Fruit fly (Drosophila melanogaster) whole organism, pupa: ENCODE results near the gene Tengl3.
A peak's percentile ranks its signal among the peaks of the same experiment; 100 is the strongest.

Experiments used
- CG10348 ChIP-seq: fragments of 200-800 bp; sonication (Bioruptor generic); IDR thresholded peaks from 2 replicates; pipeline ENCODE4 v1.3.6; 2022; ENCODE audit warnings: missing biosample characterization, missing genetic modification characterization
- CG12605 ChIP-seq: fragments of 200-800 bp; sonication (Bioruptor generic); IDR thresholded peaks from 2 replicates; pipeline ENCODE4 v1.3.6; 2022; ENCODE audit warnings: missing biosample characterization, missing genetic modification characterization
- CG13204 ChIP-seq: fragments of 200-800 bp; sonication (Bioruptor generic); optimal IDR thresholded peaks from 2 replicates; lab custom pipeline; 2018; ENCODE audit warnings: missing biosample characterization, mild to moderate bottlenecking, missing genetic modification characterization, moderate library complexity
- CG14655 ChIP-seq: fragments of 200-800 bp; sonication (Bioruptor generic); optimal IDR thresholded peaks from 3 replicates; lab custom pipeline; 2017; ENCODE audit warnings: mild to moderate bottlenecking, missing biosample characterization, missing genetic modification reagents, missing genetic modification characterization
- CG15710 ChIP-seq: fragments of 200-800 bp; sonication (Bioruptor generic); optimal IDR thresholded peaks from 2 replicates; lab custom pipeline; 2018; ENCODE audit warnings: missing biosample characterization, mild to moderate bottlenecking, missing genetic modification characterization, moderate library complexity
- CG17806 ChIP-seq: fragments of 200-800 bp; sonication (Bioruptor generic); optimal IDR thresholded peaks from 2 replicates; lab custom pipeline; 2018; ENCODE audit warnings: missing biosample characterization, mild to moderate bottlenecking, missing genetic modification characterization, moderate library complexity
- CG32121 ChIP-seq: fragments of 200-800 bp; sonication (Bioruptor generic); IDR thresholded peaks from 2 replicates; pipeline ENCODE4 v1.3.6; 2022; ENCODE audit warnings: missing biosample characterization, missing genetic modification characterization
- CG34367 ChIP-seq: fragments of 200-800 bp; sonication (Bioruptor generic); optimal IDR thresholded peaks from 2 replicates; lab custom pipeline; 2018; ENCODE audit warnings: missing biosample characterization, mild to moderate bottlenecking, missing genetic modification characterization
- CG4496 ChIP-seq: fragments of 200-800 bp; sonication (Bioruptor generic); IDR thresholded peaks from 3 replicates; pipeline ENCODE4 v1.3.6; 2022; ENCODE audit warnings: missing biosample characterization, missing genetic modification characterization
- CG8159 ChIP-seq: fragments of 200-800 bp; sonication (Bioruptor generic); optimal IDR thresholded peaks from 3 replicates; lab custom pipeline; 2018; ENCODE audit warnings: missing biosample characterization, mild to moderate bottlenecking, missing genetic modification characterization, moderate library complexity
- CG8301 ChIP-seq: fragments of 200-800 bp; sonication (Bioruptor generic); optimal IDR thresholded peaks from 2 replicates; lab custom pipeline; 2018; ENCODE audit warnings: missing biosample characterization, mild to moderate bottlenecking, missing genetic modification characterization
- CG9948 ChIP-seq: fragments of 200-800 bp; sonication (Bioruptor generic); optimal IDR thresholded peaks from 2 replicates; lab custom pipeline; 2018; ENCODE audit warnings: missing biosample characterization, mild to moderate bottlenecking, missing genetic modification characterization, moderate library complexity
- D1 ChIP-seq: fragments of 200-800 bp; sonication (Bioruptor generic); optimal IDR thresholded peaks from 2 replicates; lab custom pipeline; 2018; ENCODE audit warnings: missing biosample characterization, mild to moderate bottlenecking, missing genetic modification characterization, moderate library complexity
- EcR ChIP-seq: fragments of 200-800 bp; sonication (Bioruptor generic); optimal IDR thresholded peaks from 3 replicates; lab custom pipeline; 2019; ENCODE audit warnings: missing biosample characterization, missing genetic modification characterization, mild to moderate bottlenecking, moderate library complexity, missing genetic modification reagents
- Ets98B ChIP-seq: fragments of 200-800 bp; sonication (Bioruptor generic); IDR thresholded peaks from 2 replicates; pipeline ENCODE4 v1.3.6; 2022; ENCODE audit warnings: missing biosample characterization, missing genetic modification characterization
- Pif1A ChIP-seq: fragments of 200-800 bp; sonication (Bioruptor generic); optimal IDR thresholded peaks from 3 replicates; lab custom pipeline; 2016; ENCODE audit warnings: missing biosample characterization, missing genetic modification characterization
- Pif1B ChIP-seq: fragments of 200-800 bp; sonication (Bioruptor generic); optimal IDR thresholded peaks from 3 replicates; lab custom pipeline; 2016; ENCODE audit warnings: missing biosample characterization, missing genetic modification characterization
- Snoo ChIP-seq: fragments of 200-800 bp; sonication (Bioruptor generic); optimal IDR thresholded peaks from 3 replicates; lab custom pipeline; 2017; ENCODE audit warnings: missing biosample characterization, mild to moderate bottlenecking, missing genetic modification characterization, inconsistent platforms
- fd96Ca ChIP-seq: fragments of 200-800 bp; sonication (Bioruptor generic); IDR thresholded peaks from 3 replicates; pipeline ENCODE4 v1.3.6; 2022; ENCODE audit warnings: missing biosample characterization, missing genetic modification characterization
- gl ChIP-seq: fragments of 200-800 bp; sonication (Bioruptor generic); optimal IDR thresholded peaks from 2 replicates; lab custom pipeline; 2018; ENCODE audit warnings: missing biosample characterization, mild to moderate bottlenecking, missing genetic modification characterization
- rn ChIP-seq: fragments of 200-800 bp; sonication (Bioruptor generic); IDR thresholded peaks from 2 replicates; pipeline ENCODE4 v1.3.6; 2022; ENCODE audit warnings: missing biosample characterization, missing genetic modification characterization

The Tengl3 gene

DNA sequence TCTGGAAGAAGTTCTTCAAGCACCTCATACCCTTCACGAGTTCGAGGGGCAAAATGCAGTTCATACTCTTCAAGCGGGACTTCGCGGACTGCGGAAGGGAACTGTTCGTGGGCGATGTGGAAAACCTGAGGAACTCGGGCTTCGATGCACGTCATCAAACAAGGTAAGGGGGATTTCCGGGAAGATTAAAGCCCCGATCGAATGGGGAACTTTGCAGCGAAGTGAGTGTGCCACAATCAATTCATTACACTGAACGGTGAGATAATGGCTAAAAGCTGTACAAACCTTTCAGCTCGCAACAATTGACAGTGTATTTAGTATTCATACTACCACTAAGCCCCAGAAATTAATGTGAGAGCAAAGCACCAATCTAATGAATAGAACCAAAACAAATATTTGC, 4.7 kb upstream of the Tengl3 start:
- TF ChIP-seq EcR (GFP tag; lab: Kevin White, UChicago) (no peak), D1 (tag; lab: Kevin White, UChicago) (no peak), CG8159 (tag; lab: Kevin White, UChicago) (no peak), CG34367 (tag; lab: Kevin White, UChicago) (no peak), gl (tag; lab: Kevin White, UChicago) (no peak), CG17806 (tag; lab: Kevin White, UChicago) (no peak)

DNA sequence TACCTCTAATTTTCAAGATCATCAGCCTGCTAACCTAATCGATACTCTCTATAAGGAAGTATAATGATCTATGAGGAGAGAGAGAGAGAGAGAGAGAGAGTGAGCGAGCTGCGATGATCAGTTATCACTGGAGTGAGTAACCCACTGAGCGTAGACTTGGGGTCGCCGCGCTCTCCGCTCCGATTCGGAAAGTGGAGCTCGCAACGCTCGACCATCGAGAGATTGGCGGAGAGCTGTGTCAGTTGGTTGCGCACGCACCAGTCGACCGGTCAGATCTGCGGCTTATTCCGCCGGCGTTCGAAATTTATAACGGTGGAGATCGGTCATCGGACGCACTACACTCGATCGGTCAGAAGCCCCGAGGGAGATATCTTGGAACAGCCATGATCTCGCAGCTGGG, 4.1 kb upstream of the Tengl3 start, which contains the start of gene CG4267:
TSS of gene CG4267 (plus strand) at position 240 of the 400 bp plus-strand sequence.
- no peak for TF ChIP-seq CG14655
- no peak for TF ChIP-seq rn
- TF ChIP-seq CG8301 (tag; lab: Kevin White, UChicago), result no peak
- TF ChIP-seq CG10348 (GFP tag; lab: Robert Waterston, UW), result 0 out of 2 replicates have a peak, but pooled peaks have one; percentile 23
- TF ChIP-seq CG32121 (GFP tag; lab: Robert Waterston, UW), result 0 out of 2 replicates have a peak, but pooled peaks have one; percentile 12
- TF ChIP-seq Pif1B, result no peak
- peak; percentile 74 for TF ChIP-seq EcR (GFP tag; lab: Kevin White, UChicago)
- no peak for TF ChIP-seq CG17806 (tag; lab: Kevin White, UChicago)
- no peak for TF ChIP-seq CG12605
- no peak for TF ChIP-seq CG9948 (tag; lab: Kevin White, UChicago)
- TF ChIP-seq Snoo (tag; lab: Kevin White, UChicago), result no peak
- TF ChIP-seq D1 (tag; lab: Kevin White, UChicago), result no peak
- TF ChIP-seq Ets98B (GFP tag; lab: Robert Waterston, UW), result peak; percentile 20; the same call in 1 of the 2 replicates
- TF ChIP-seq CG15710 (tag; lab: Kevin White, UChicago), result no peak
- TF ChIP-seq CG34367 (tag; lab: Kevin White, UChicago), result no peak
- peak; percentile 52; the same call in 1 of the 3 replicates for TF ChIP-seq fd96Ca
- TF ChIP-seq CG8159 (tag; lab: Kevin White, UChicago), result no peak
- TF ChIP-seq gl (tag; lab: Kevin White, UChicago), result no peak
- TF ChIP-seq CG4496, result peak; percentile 67
- no peak for TF ChIP-seq Pif1A
- TF ChIP-seq CG13204, result no peak

- TF ChIP-seq CG12605, result no peak
- TF ChIP-seq, all 21 proteins: peak for 0
Measured at dm6 chr2L:2240493-2240892, 2.4 kb upstream of the Tengl3 start, which contains the start of gene Tengl1. Gene Tengl1 (minus strand): TSS chr2L:2240593.

DNA sequence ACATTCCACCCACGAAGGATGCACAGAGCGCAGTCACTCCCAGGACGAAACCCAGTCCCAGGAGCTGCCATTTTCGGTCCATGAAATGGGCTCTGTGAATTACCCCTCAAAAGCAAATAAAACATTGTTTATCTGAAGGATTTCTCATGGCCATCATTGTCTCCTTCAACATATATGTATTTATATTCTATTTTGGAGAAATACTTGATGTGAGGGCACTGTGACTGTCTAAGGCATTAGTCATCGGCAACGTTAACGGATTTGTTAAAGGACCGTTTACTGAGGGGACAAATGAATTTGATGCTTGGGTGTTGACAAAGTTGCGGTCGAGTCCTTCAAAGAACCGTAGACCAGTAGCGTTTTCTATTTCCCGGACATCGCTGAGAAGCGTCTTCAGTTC, 1.2 kb upstream of the Tengl3 start, which contains the start of gene Tengl2:
TSS of gene Tengl2 (minus strand) at position 101 of the 400 bp plus-strand sequence.
- TF ChIP-seq CG10348 (GFP tag; lab: Robert Waterston, UW), result no peak

DNA sequence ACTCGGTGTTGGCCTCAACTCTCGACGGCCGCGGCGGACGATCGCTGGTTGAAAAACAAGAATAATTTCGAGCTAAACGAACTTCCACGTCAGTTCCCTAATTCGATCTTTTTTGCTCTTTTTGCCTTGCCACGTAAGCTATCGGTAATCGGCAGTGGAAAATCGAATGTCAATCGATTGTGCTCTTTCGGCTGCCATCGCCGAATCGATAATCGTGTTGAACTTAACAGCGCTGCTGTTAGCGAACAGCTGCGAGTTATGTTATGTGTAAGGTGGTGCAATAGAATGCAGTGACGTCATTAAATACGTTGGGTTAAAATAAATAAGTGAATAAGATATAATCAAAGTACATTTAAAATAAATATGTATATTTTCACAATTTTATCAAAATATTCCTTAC, 1.3 kb downstream of the Tengl3 start, which contains the start of gene Sec24CD:
TSS of gene Sec24CD (minus strand) at position 123 of the 400 bp plus-strand sequence.
- TF ChIP-seq rn, result no peak
- no peak for TF ChIP-seq CG10348 (GFP tag; lab: Robert Waterston, UW)
- TF ChIP-seq EcR (GFP tag; lab: Kevin White, UChicago), result peak; percentile 36
- TF ChIP-seq Snoo (tag; lab: Kevin White, UChicago), result no peak
- TF ChIP-seq Pif1A, result no peak
- no peak for TF ChIP-seq gl (tag; lab: Kevin White, UChicago)
- TF ChIP-seq, all 21 proteins: peak for 1

dm6 chr2L:2228179-2228849, 9.7 kb downstream of the Tengl3 start:
- TF ChIP-seq D1 (tag; lab: Kevin White, UChicago) (no peak), CG13204 (no peak), CG14655 (no peak), CG8159 (tag; lab: Kevin White, UChicago) (no peak), CG9948 (tag; lab: Kevin White, UChicago) (no peak), CG17806 (tag; lab: Kevin White, UChicago) (no peak), gl (tag; lab: Kevin White, UChicago) (no peak), CG4496 (no peak), Snoo (tag; lab: Kevin White, UChicago) (no peak), Ets98B (GFP tag; lab: Robert Waterston, UW) (peak; percentile 42), CG15710 (tag; lab: Kevin White, UChicago) (no peak), fd96Ca (0 out of 3 replicates have a peak, but pooled peaks have one; percentile 33)

DNA sequence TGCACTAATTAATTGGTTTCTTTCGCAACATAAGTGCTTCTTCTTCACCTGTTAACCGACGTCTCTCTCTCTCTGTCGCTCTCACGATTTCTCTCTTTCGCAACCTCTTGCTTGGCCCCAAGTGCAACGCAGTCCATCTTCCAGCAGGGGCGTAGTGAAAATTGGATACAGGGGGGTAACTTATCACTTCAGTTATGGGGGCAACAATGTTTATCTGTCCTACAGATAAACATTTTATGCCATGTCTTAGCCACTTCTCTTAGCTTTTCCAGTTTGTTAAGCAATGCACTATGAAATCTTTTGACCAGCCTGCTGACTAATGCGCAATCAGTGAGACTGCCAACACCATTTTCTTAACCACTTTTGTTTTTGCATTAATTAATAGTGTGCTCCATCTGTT, 10.7 kb downstream of the Tengl3 start:
- no peak for TF ChIP-seq rn
- no peak for TF ChIP-seq D1 (tag; lab: Kevin White, UChicago)
- TF ChIP-seq CG34367 (tag; lab: Kevin White, UChicago), result peak; percentile 60
- TF ChIP-seq CG17806 (tag; lab: Kevin White, UChicago), result peak; percentile 72
- no peak for TF ChIP-seq EcR (GFP tag; lab: Kevin White, UChicago)
- TF ChIP-seq CG32121 (GFP tag; lab: Robert Waterston, UW), result peak; percentile 82
- peak; percentile 84 for TF ChIP-seq CG12605
- peak; percentile 54; the same call in 1 of the 2 replicates for TF ChIP-seq CG10348 (GFP tag; lab: Robert Waterston, UW)
- peak; percentile 85 for TF ChIP-seq Pif1A
- no peak for TF ChIP-seq CG13204
- TF ChIP-seq CG4496, result peak; percentile 87
- TF ChIP-seq CG15710 (tag; lab: Kevin White, UChicago), result peak; percentile 68
- TF ChIP-seq gl (tag; lab: Kevin White, UChicago), result no peak
- peak; percentile 59 for TF ChIP-seq CG9948 (tag; lab: Kevin White, UChicago)
- TF ChIP-seq CG8159 (tag; lab: Kevin White, UChicago), result peak; percentile 62
- TF ChIP-seq Pif1B, result peak; percentile 76
- TF ChIP-seq CG14655, result peak; percentile 76
- TF ChIP-seq CG8301 (tag; lab: Kevin White, UChicago), result peak; percentile 69
- TF ChIP-seq Ets98B (GFP tag; lab: Robert Waterston, UW), result peak; percentile 83
- peak; percentile 86 for TF ChIP-seq fd96Ca
- peak; percentile 74 for TF ChIP-seq Snoo (tag; lab: Kevin White, UChicago)
